Fruit fly (Drosophila melanogaster): ENCODE measurements around the gene CCT7.

Gene CCT7

dm6 chr3R:8788722-8789400 lies 12.5 kb upstream of the CCT7 start (continued):
- TF ChIP-seq CG6808 (GFP tag; optimal IDR thresholded peaks at IDR 0.05): peak; percentile 43
- peak; percentile 25 for TF ChIP-seq CG9139 (GFP tag; optimal IDR thresholded peaks at IDR 0.05)
- TF ChIP-seq Eip75B (GFP tag; optimal IDR thresholded peaks at IDR 0.05): peak; percentile 67
- TF ChIP-seq CG3032 (tag; optimal IDR thresholded peaks at IDR 0.05): peak; percentile 72
- TF ChIP-seq salr (GFP tag; optimal IDR thresholded peaks at IDR 0.05): peak; percentile 55 to 61
- peak; percentile 81 for TF ChIP-seq CG10631 (GFP tag; optimal IDR thresholded peaks at IDR 0.05)
- peak; percentile 97 for TF ChIP-seq Eip78C (GFP tag)
- peak; percentile 89 for TF ChIP-seq Hr4 (GFP tag; optimal IDR thresholded peaks at IDR 0.05)
- TF ChIP-seq acj6 (GFP tag; optimal IDR thresholded peaks at IDR 0.05): peak; percentile 82
- peak; percentile 47 for TF ChIP-seq fd85E (GFP tag; optimal IDR thresholded peaks at IDR 0.05)
- no peak for TF ChIP-seq Eip93F (GFP tag; optimal IDR thresholded peaks at IDR 0.05)
- peak; percentile 78 for TF ChIP-seq dac (GFP tag; optimal IDR thresholded peaks at IDR 0.05)
- no peak for TF ChIP-seq vri (GFP tag; optimal IDR thresholded peaks at IDR 0.05)
- TF ChIP-seq CG11294 (GFP tag; IDR thresholded peaks at IDR 0.05): peak; percentile 84
- TF ChIP-seq pdm3 (GFP tag; optimal IDR thresholded peaks at IDR 0.05): peak; percentile 80
- TF ChIP-seq fd59A (GFP tag; optimal IDR thresholded peaks at IDR 0.05): peak; percentile 47
- TF ChIP-seq CG15336 (GFP tag; IDR thresholded peaks at IDR 0.05): peak; percentile 90
- peak; percentile 77 for TF ChIP-seq dsx (GFP tag; optimal IDR thresholded peaks at IDR 0.05; ENCODE audit: poor library complexity, severe bottlenecking)
- peak; percentile 73 for TF ChIP-seq Sox14 (GFP tag; optimal IDR thresholded peaks at IDR 0.05)
- TF ChIP-seq CG6163 (GFP tag; IDR thresholded peaks at IDR 0.05): peak; percentile 92
- TF ChIP-seq net (GFP tag; optimal IDR thresholded peaks at IDR 0.05): peak; percentile 79

- peak; percentile 14 for TF ChIP-seq Eip75B (GFP tag; optimal IDR thresholded peaks at IDR 0.05)
- TF ChIP-seq CG3032 (tag; optimal IDR thresholded peaks at IDR 0.05): peak; percentile 43
- no peak for TF ChIP-seq CG4318 (GFP tag; optimal IDR thresholded peaks at IDR 0.05)
- TF ChIP-seq CG10669 (GFP tag; optimal IDR thresholded peaks at IDR 0.05): peak; percentile 27
- peak; percentile 71 for TF ChIP-seq CG15336 (GFP tag; IDR thresholded peaks at IDR 0.05)
- no peak for TF ChIP-seq CG8319 (GFP tag; optimal IDR thresholded peaks at IDR 0.05)
- TF ChIP-seq Hr38 (GFP tag; optimal IDR thresholded peaks at IDR 0.05): no peak
- no peak for TF ChIP-seq Sox14 (GFP tag; optimal IDR thresholded peaks at IDR 0.05)
- peak; percentile 74 for TF ChIP-seq Lpt (GFP tag; optimal IDR thresholded peaks at IDR 0.05)
- TF ChIP-seq vri (GFP tag; optimal IDR thresholded peaks at IDR 0.05): no peak
- no peak for TF ChIP-seq CG10631 (GFP tag; optimal IDR thresholded peaks at IDR 0.05)
- no peak for TF ChIP-seq cyc (GFP tag; optimal IDR thresholded peaks at IDR 0.05)
- TF ChIP-seq CG11294 (GFP tag; IDR thresholded peaks at IDR 0.05): no peak
- peak; percentile 73; the same call in 2 of the 3 replicates for TF ChIP-seq eg (GFP tag; IDR thresholded peaks at IDR 0.05)
- no peak for TF ChIP-seq lz (GFP tag; optimal IDR thresholded peaks at IDR 0.05)
- peak; percentile 63 for TF ChIP-seq CG16779 (tag; optimal IDR thresholded peaks at IDR 0.05)
- peak; percentile 81 for TF ChIP-seq CG9139 (GFP tag; optimal IDR thresholded peaks at IDR 0.05)
- no peak for TF ChIP-seq topi (GFP tag; optimal IDR thresholded peaks at IDR 0.05)
- TF ChIP-seq OdsH (GFP tag; optimal IDR thresholded peaks at IDR 0.05): no peak
- peak; percentile 31 for TF ChIP-seq pdm3 (GFP tag; optimal IDR thresholded peaks at IDR 0.05)
- TF ChIP-seq CG6276 (GFP tag; optimal IDR thresholded peaks at IDR 0.05): peak; percentile 80
- TF ChIP-seq CG1621 (tag; optimal IDR thresholded peaks at IDR 0.05): peak; percentile 20
- peak; percentile 94 for TF ChIP-seq Blimp-1 (GFP tag; optimal IDR thresholded peaks at IDR 0.05)
- TF ChIP-seq achi (GFP tag; optimal IDR thresholded peaks at IDR 0.05): no peak
- TF ChIP-seq esn (GFP tag; optimal IDR thresholded peaks at IDR 0.05): no peak
- no peak for TF ChIP-seq CG11902 (GFP tag; optimal IDR thresholded peaks at IDR 0.05)
- TF ChIP-seq acj6 (GFP tag; optimal IDR thresholded peaks at IDR 0.05): no peak
- peak; percentile 57 for TF ChIP-seq net (GFP tag; optimal IDR thresholded peaks at IDR 0.05)
- peak; percentile 80 for TF ChIP-seq CG8119 (GFP tag; IDR thresholded peaks at IDR 0.05)
- TF ChIP-seq CG6854 (GFP tag; optimal IDR thresholded peaks at IDR 0.05): peak; percentile 82
- no peak for TF ChIP-seq CG31627 (GFP tag; optimal IDR thresholded peaks at IDR 0.05)
- no peak for TF ChIP-seq CG11762 (GFP tag; optimal IDR thresholded peaks at IDR 0.05; ENCODE audit: insufficient read depth)
- no peak for TF ChIP-seq Met (GFP tag; optimal IDR thresholded peaks at IDR 0.05)
- peak; percentile 86 for TF ChIP-seq CG6808 (GFP tag; optimal IDR thresholded peaks at IDR 0.05)
- TF ChIP-seq Sox102F (GFP tag; optimal IDR thresholded peaks at IDR 0.05): peak; percentile 37
- peak; percentile 37 for TF ChIP-seq CG32006 (GFP tag; optimal IDR thresholded peaks at IDR 0.05)
- no peak for TF ChIP-seq fkh (GFP tag; optimal IDR thresholded peaks at IDR 0.05)
These were observed 8.7 kb upstream of the CCT7 start for dm6 chr3R:8792463-8793175.
